Worm (Caenorhabditis elegans): Measurements from ENCODE around the gene let-4.

ce11 chrX:14559519-14560296, 18.0 kb upstream of the let-4 start:
- TF ChIP-seq him-1 (tag; optimal IDR thresholded peaks at IDR 0.05): no peak
- no peak for TF ChIP-seq dao-5 (tag; optimal IDR thresholded peaks at IDR 0.05)

Data from whole organism, L4/young adult.